Fruit fly (Drosophila melanogaster) whole organism, embryonic: ENCODE measurements around the gene CG6136.

Experiments used
- B-H1 ChIP-seq: fragments of 200-800 bp; sonication (Bioruptor generic); IDR thresholded peaks from 3 replicates; pipeline ENCODE4 v1.3.6; 2022; ENCODE audit warnings: missing biosample characterization, missing genetic modification characterization
- BtbVII ChIP-seq: fragments of 200-800 bp; sonication (Bioruptor generic); optimal IDR thresholded peaks from 3 replicates; lab custom pipeline; 2017; ENCODE audit warnings: missing biosample characterization, mild to moderate bottlenecking, missing genetic modification characterization
- CG10209 ChIP-seq: fragments of 200-800 bp; sonication (Bioruptor generic); optimal IDR thresholded peaks from 3 replicates; lab custom pipeline; 2017; ENCODE audit warnings: missing biosample characterization, mild to moderate bottlenecking, missing genetic modification characterization, missing genetic modification reagents
- CG11398 ChIP-seq: fragments of 200-800 bp; sonication (Bioruptor generic); optimal IDR thresholded peaks from 2 replicates; lab custom pipeline; 2016; ENCODE audit warnings: missing biosample characterization, missing genetic modification characterization
- CG11723 ChIP-seq: fragments of 200-800 bp; sonication (Bioruptor generic); optimal IDR thresholded peaks from 2 replicates; lab custom pipeline; 2017; ENCODE audit warnings: missing biosample characterization, mild to moderate bottlenecking, missing genetic modification characterization
- CG13624 ChIP-seq: fragments of 200-800 bp; sonication (Bioruptor generic); optimal IDR thresholded peaks from 2 replicates; lab custom pipeline; 2016; ENCODE audit warnings: missing biosample characterization, missing genetic modification characterization
- CG15601 ChIP-seq: fragments of 200-800 bp; sonication (Bioruptor generic); optimal IDR thresholded peaks from 3 replicates; lab custom pipeline; 2019; ENCODE audit warnings: missing biosample characterization, mild to moderate bottlenecking, missing genetic modification characterization, moderate library complexity
- CG17186 ChIP-seq: fragments of 200-800 bp; sonication (Bioruptor generic); optimal IDR thresholded peaks from 3 replicates; lab custom pipeline; 2017; ENCODE audit warnings: missing biosample characterization, missing genetic modification reagents, missing genetic modification characterization
- CG31224 ChIP-seq: fragments of 200-800 bp; sonication (Bioruptor generic); IDR thresholded peaks from 2 replicates; pipeline ENCODE4 v1.3.6; 2022; ENCODE audit warnings: missing biosample characterization, missing genetic modification characterization
- CG33213 ChIP-seq: fragments of 200-800 bp; sonication (Bioruptor generic); optimal IDR thresholded peaks from 3 replicates; lab custom pipeline; 2016; ENCODE audit warnings: missing biosample characterization, missing genetic modification characterization
- CG3995 ChIP-seq: fragments of 200-800 bp; sonication (Bioruptor generic); optimal IDR thresholded peaks from 3 replicates; lab custom pipeline; 2016; ENCODE audit warnings: missing biosample characterization, missing genetic modification characterization
- CG4617 ChIP-seq: fragments of 200-800 bp; sonication (Bioruptor generic); optimal IDR thresholded peaks from 3 replicates; lab custom pipeline; 2016; ENCODE audit warnings: missing biosample characterization, missing genetic modification characterization, borderline replicate concordance
- CG6683 ChIP-seq: fragments of 200-800 bp; sonication (Bioruptor generic); optimal IDR thresholded peaks from 2 replicates; lab custom pipeline; 2017; ENCODE audit warnings: missing biosample characterization, mild to moderate bottlenecking, missing genetic modification characterization, missing genetic modification reagents
- CG6854 ChIP-seq: fragments of 200-800 bp; sonication (Bioruptor generic); optimal IDR thresholded peaks from 3 replicates; lab custom pipeline; 2017; ENCODE audit warnings: missing biosample characterization, mild to moderate bottlenecking, missing genetic modification characterization
- CG7357 ChIP-seq: fragments of 200-800 bp; sonication (Bioruptor generic); IDR thresholded peaks from 3 replicates; pipeline ENCODE4 v1.3.6; 2022; ENCODE audit warnings: missing biosample characterization, missing genetic modification characterization
- CG9797 ChIP-seq: fragments of 200-800 bp; sonication (Bioruptor generic); optimal IDR thresholded peaks from 3 replicates; lab custom pipeline; 2018; ENCODE audit warnings: missing biosample characterization, mild to moderate bottlenecking, missing genetic modification characterization
- CrebB ChIP-seq: fragments of 200-800 bp; sonication (Bioruptor generic); optimal IDR thresholded peaks from 3 replicates; lab custom pipeline; 2018; ENCODE audit warnings: missing biosample characterization, mild to moderate bottlenecking, missing genetic modification characterization
- D19A ChIP-seq: fragments of 200-800 bp; optimal IDR thresholded peaks from 3 replicates; lab custom pipeline; 2019; ENCODE audit warnings: missing biosample characterization, mild to moderate bottlenecking, missing genetic modification characterization, moderate library complexity
- Deaf1 ChIP-seq: fragments of 200-800 bp; optimal IDR thresholded peaks from 3 replicates; lab custom pipeline; 2019; ENCODE audit warnings: missing biosample characterization, mild to moderate bottlenecking, missing genetic modification characterization, moderate library complexity
- Dll ChIP-seq: fragments of 200-800 bp; sonication (Bioruptor generic); IDR thresholded peaks from 4 replicates; pipeline ENCODE4 v1.3.6; 2022; ENCODE audit warnings: missing biosample characterization, missing genetic modification characterization; ENCODE audit not compliant: partially characterized antibody
- Fer2 ChIP-seq: fragments of 200-800 bp; sonication (Bioruptor generic); optimal IDR thresholded peaks from 2 replicates; lab custom pipeline; 2018; ENCODE audit warnings: missing biosample characterization, mild to moderate bottlenecking, missing genetic modification characterization, moderate library complexity
- Hr51 ChIP-seq, 2 experiments: fragments of 200-800 bp; sonication (Bioruptor generic); optimal IDR thresholded peaks; 2 replicates in 1 of 2; 3 replicates in 1 of 2; lab custom pipeline; 2016 to 2018; ENCODE audit warnings: missing biosample characterization in 2 of 2, missing genetic modification characterization in 2 of 2, mild to moderate bottlenecking in 1 of 2, moderate library complexity in 1 of 2
- MBD-R2 ChIP-seq: fragments of 200-800 bp; sonication (Bioruptor generic); IDR thresholded peaks from 2 replicates; pipeline ENCODE4 v1.3.6; 2022; ENCODE audit warnings: missing biosample characterization, missing genetic modification characterization
- MESR4 ChIP-seq: fragments of 200-800 bp; sonication (Bioruptor generic); optimal IDR thresholded peaks from 2 replicates; lab custom pipeline; 2018; ENCODE audit warnings: missing biosample characterization, mild to moderate bottlenecking, missing genetic modification characterization, moderate library complexity
- Med ChIP-seq: fragments of 200-800 bp; sonication (Bioruptor generic); peaks from one replicate; lab custom pipeline; 2016; ENCODE audit warnings: missing biosample characterization, missing genetic modification characterization, mild to moderate bottlenecking, inconsistent platforms, moderate library complexity
- Myb ChIP-seq: fragments of 200-800 bp; sonication (Bioruptor generic); optimal IDR thresholded peaks from 2 replicates; lab custom pipeline; 2016; ENCODE audit warnings: missing biosample characterization, missing genetic modification characterization
- NK7.1 ChIP-seq: fragments of 200-800 bp; sonication (Bioruptor generic); optimal IDR thresholded peaks from 3 replicates; lab custom pipeline; 2016; ENCODE audit warnings: missing biosample characterization, missing genetic modification characterization
- Sin3A ChIP-seq: fragments of >200 bp; optimal IDR thresholded peaks from 2 replicates; lab custom pipeline; 2018
- Sry-δ ChIP-seq: fragments of 200-800 bp; sonication (Bioruptor generic); optimal IDR thresholded peaks from 2 replicates; lab custom pipeline; 2016; ENCODE audit warnings: missing biosample characterization, missing genetic modification characterization
- Vsx1 ChIP-seq: fragments of 200-800 bp; sonication (Bioruptor generic); optimal IDR thresholded peaks from 2 replicates; lab custom pipeline; 2017; ENCODE audit warnings: missing biosample characterization, mild to moderate bottlenecking, missing genetic modification characterization, missing genetic modification reagents
- Xbp1 ChIP-seq: fragments of 200-800 bp; sonication (Bioruptor generic); optimal IDR thresholded peaks from 3 replicates; lab custom pipeline; 2016; ENCODE audit warnings: missing biosample characterization, mild to moderate bottlenecking, missing genetic modification characterization
- bbx ChIP-seq: fragments of 200-800 bp; sonication (Bioruptor generic); IDR thresholded peaks from 2 replicates; pipeline ENCODE4 v1.3.6; 2022; ENCODE audit warnings: missing biosample characterization, missing genetic modification characterization; ENCODE audit not compliant: partially characterized antibody
- chif ChIP-seq, 2 experiments: fragments of 200-800 bp; sonication (Bioruptor generic); optimal IDR thresholded peaks; 3 replicates each; lab custom pipeline; 2016; ENCODE audit warnings: missing biosample characterization in 2 of 2, missing genetic modification characterization in 2 of 2
- crp ChIP-seq, 2 experiments: fragments of 200-800 bp; sonication (Bioruptor generic); optimal IDR thresholded peaks; 2 replicates in 1 of 2; 3 replicates in 1 of 2; lab custom pipeline; 2017; ENCODE audit warnings: missing biosample characterization in 2 of 2, missing genetic modification characterization in 2 of 2, mild to moderate bottlenecking in 1 of 2, moderate library complexity in 1 of 2
- eve ChIP-seq, 2 experiments: fragments of >200 bp; optimal IDR thresholded peaks; 2 replicates each; lab custom pipeline; 2017; ENCODE audit warnings: missing biosample characterization in 2 of 2, missing genetic modification characterization in 2 of 2
- gfzf ChIP-seq: fragments of 200-800 bp; sonication (Bioruptor generic); optimal IDR thresholded peaks from 2 replicates; lab custom pipeline; 2016; ENCODE audit warnings: missing biosample characterization, mild to moderate bottlenecking, missing genetic modification characterization, moderate library complexity
- mld ChIP-seq: fragments of 200-800 bp; sonication (Bioruptor generic); IDR thresholded peaks from 3 replicates; pipeline ENCODE4 v1.3.6; 2022; ENCODE audit warnings: missing biosample characterization, missing genetic modification characterization; ENCODE audit not compliant: partially characterized antibody
- pzg ChIP-seq: fragments of 200-800 bp; sonication (Bioruptor generic); optimal IDR thresholded peaks from 3 replicates; lab custom pipeline; 2018; ENCODE audit warnings: missing biosample characterization, mild to moderate bottlenecking, missing genetic modification characterization, moderate library complexity
- sim ChIP-seq: fragments of 200-800 bp; sonication (Bioruptor generic); IDR thresholded peaks from 2 replicates; pipeline ENCODE4 v1.3.6; 2022; ENCODE audit warnings: missing biosample characterization, missing genetic modification characterization
- stwl ChIP-seq: fragments of 200-800 bp; sonication (Bioruptor generic); optimal IDR thresholded peaks from 3 replicates; lab custom pipeline; 2018; ENCODE audit warnings: missing biosample characterization, mild to moderate bottlenecking, missing genetic modification characterization, moderate library complexity
- tio ChIP-seq: fragments of 200-800 bp; sonication (Bioruptor generic); optimal IDR thresholded peaks from 2 replicates; lab custom pipeline; 2017; ENCODE audit warnings: missing biosample characterization, missing genetic modification characterization, inconsistent platforms
- vfl ChIP-seq: fragments of 200-800 bp; sonication (Bioruptor generic); optimal IDR thresholded peaks from 2 replicates; lab custom pipeline; 2016; ENCODE audit warnings: missing biosample characterization, missing genetic modification characterization
- zfh2 ChIP-seq: fragments of 200-800 bp; sonication (Bioruptor generic); optimal IDR thresholded peaks from 2 replicates; lab custom pipeline; 2016; ENCODE audit warnings: missing biosample characterization, missing genetic modification characterization

Gene CG6136

dm6 chr3R:15328083-15328779 is 43.8 kb downstream of the CG6136 start, which contains the start of the genes CG6236 and ea (continued):
- TF ChIP-seq Hr51 (GFP tag; optimal IDR thresholded peaks at IDR 0.05; lab: Kevin White, UChicago) (no peak), crp (GFP tag; optimal IDR thresholded peaks at IDR 0.05; lab: Kevin White, UChicago) (no peak), CG13624 (peak; percentile 61), BtbVII (no peak), vfl (GFP tag; lab: Kevin White, UChicago) (no peak), CG3995 (GFP tag; lab: Kevin White, UChicago) (peak; percentile 61), CrebB (tag; lab: Kevin White, UChicago) (no peak), Vsx1 (GFP tag; lab: Kevin White, UChicago) (no peak), CG6683 (GFP tag; lab: Kevin White, UChicago) (no peak), chif (GFP tag; optimal IDR thresholded peaks at IDR 0.05; lab: Kevin White, UChicago) (no peak), CG15601 (tag; lab: Kevin White, UChicago) (no peak), Sry-δ (GFP tag; lab: Kevin White, UChicago) (peak; percentile 30), CG31224 (no peak), NK7.1 (GFP tag; lab: Kevin White, UChicago) (no peak), Deaf1 (peak; percentile 77), zfh2 (no peak), eve (GFP tag; optimal IDR thresholded peaks at IDR 0.05; lab: Kevin White, UChicago) (no peak), CG6854 (GFP tag; lab: Kevin White, UChicago) (peak; percentile 9), CG11398 (GFP tag; lab: Kevin White, UChicago) (no peak), MESR4 (GFP tag; lab: Kevin White, UChicago) (no peak), pzg (GFP tag; lab: Kevin White, UChicago) (peak; percentile 79), B-H1 (GFP tag; lab: Robert Waterston, UW) (no peak), tio (GFP tag; lab: Kevin White, UChicago) (no peak), D19A (no peak), CG7357 (no peak), Fer2 (tag; lab: Kevin White, UChicago) (no peak), stwl (no peak), Myb (GFP tag; lab: Kevin White, UChicago) (peak; percentile 61), sim (GFP tag; lab: Robert Waterston, UW) (no peak)

- TF ChIP-seq mld (GFP tag; lab: Robert Waterston, UW) (no peak), Dll (GFP tag; lab: Robert Waterston, UW) (0 out of 4 replicates have a peak, but pooled peaks have one; percentile 25), MBD-R2 (GFP tag; lab: Robert Waterston, UW) (peak; percentile 48), CG17186 (GFP tag; lab: Kevin White, UChicago) (peak; percentile 55), CG11723 (no peak), CG10209 (GFP tag; lab: Kevin White, UChicago) (no peak), CG33213 (no peak), CG9797 (peak; percentile 40), pzg (GFP tag; lab: Kevin White, UChicago) (peak; percentile 50), MESR4 (GFP tag; lab: Kevin White, UChicago) (peak; percentile 87), gfzf (peak; percentile 81), Sin3A (lab: Kevin White, UChicago) (peak; percentile 0), CG4617 (GFP tag; lab: Kevin White, UChicago) (peak; percentile 82), bbx (GFP tag; lab: Robert Waterston, UW) (0 out of 2 replicates have a peak, but pooled peaks have one; percentile 7), Med (GFP tag; lab: Kevin White, UChicago) (peak; percentile 11), Xbp1 (no peak)
These were observed 51.3 kb downstream of the CG6136 start, which contains the start of gene ear for dm6 chr3R:15320747-15321085. Gene ear, plus strand, starts transcription at chr3R:15320756.
